Worm (Caenorhabditis elegans): Measurements from ENCODE around the gene F48B9.1.

Gene F48B9.1

ce11 chrX:2226875-2227355, 46.2 kb downstream of the F48B9.1 start (continued):
- TF ChIP-seq snpc-4 (tag; optimal IDR thresholded peaks at IDR 0.05): no peak
- TF ChIP-seq egl-27 (tag; optimal IDR thresholded peaks at IDR 0.05): no peak
- peak; percentile 16 for TF ChIP-seq ceh-82 (tag; optimal IDR thresholded peaks at IDR 0.05)
- peak; percentile 7 for TF ChIP-seq fos-1 (tag; optimal IDR thresholded peaks at IDR 0.05)
- TF ChIP-seq unc-62 (GFP tag; optimal IDR thresholded peaks at IDR 0.05): no peak
- TF ChIP-seq nhr-28 (tag; optimal IDR thresholded peaks at IDR 0.05): no peak
- TF ChIP-seq ZK546.5 (tag; optimal IDR thresholded peaks at IDR 0.05): no peak
- TF ChIP-seq daf-12 (tag; optimal IDR thresholded peaks at IDR 0.05): no peak

DNA sequence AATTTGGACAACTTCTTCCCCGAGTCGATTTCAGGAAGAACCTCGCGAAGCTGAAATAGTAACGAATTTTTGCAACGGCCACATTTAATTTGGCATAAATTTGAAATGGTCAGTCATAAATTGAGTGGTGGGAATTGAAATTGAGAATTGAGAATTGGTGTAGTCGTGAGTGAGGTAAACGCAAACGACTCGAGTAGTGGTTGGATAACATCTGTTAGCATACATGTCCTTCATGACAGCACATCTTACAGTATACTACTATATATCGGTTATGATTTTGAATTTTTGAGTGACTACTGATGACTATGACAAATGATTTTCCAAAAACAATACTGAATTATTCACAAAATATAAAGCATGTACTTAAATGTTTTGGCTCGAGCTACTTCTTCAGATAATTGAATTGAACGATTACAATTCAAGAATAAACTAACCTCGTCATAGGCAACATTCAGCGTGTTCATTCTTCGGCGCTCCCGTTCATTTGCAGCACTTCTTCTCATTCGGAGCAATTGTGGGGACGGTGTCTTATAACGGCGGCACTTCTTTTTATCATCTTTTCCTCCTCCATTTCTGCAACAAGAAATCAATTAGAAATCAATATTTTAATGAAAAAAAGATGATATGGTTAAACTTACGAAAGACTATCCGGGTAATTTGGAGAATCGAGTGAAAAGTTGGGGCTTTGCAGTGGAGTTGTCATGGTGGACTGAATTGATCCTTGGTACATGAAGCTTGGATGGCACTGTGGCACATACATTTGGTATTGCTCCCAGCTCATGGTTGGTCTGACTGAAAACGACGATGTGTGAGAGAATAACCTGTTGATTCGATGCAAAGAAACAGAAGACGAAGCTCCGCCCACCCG, 48.9 kb downstream of the F48B9.1 start, which contains the start of gene lin-32:
Gene lin-32, minus strand, starts transcription at position 818 of the 868 bp plus-strand sequence.
- TF ChIP-seq pha-4 (tag; optimal IDR thresholded peaks at IDR 0.05): no peak
- TF ChIP-seq nhr-23 (tag; optimal IDR thresholded peaks at IDR 0.05): no peak
- no peak for TF ChIP-seq nhr-43 (tag; optimal IDR thresholded peaks at IDR 0.05; ENCODE audit: poor library complexity, severe bottlenecking)
- TF ChIP-seq mml-1 (tag; optimal IDR thresholded peaks at IDR 0.05): no peak
- TF ChIP-seq elt-1 (tag; optimal IDR thresholded peaks at IDR 0.05): no peak
- no peak for TF ChIP-seq nhr-25 (tag; optimal IDR thresholded peaks at IDR 0.05)
- TF ChIP-seq ama-1 (optimal IDR thresholded peaks at IDR 0.05): no peak
- no peak for TF ChIP-seq unc-62 (GFP tag; optimal IDR thresholded peaks at IDR 0.05)
- no peak for TF ChIP-seq daf-12 (tag; optimal IDR thresholded peaks at IDR 0.05)
- no peak for TF ChIP-seq snpc-4 (tag; optimal IDR thresholded peaks at IDR 0.05)
- TF ChIP-seq ztf-4 (tag; optimal IDR thresholded peaks at IDR 0.05): no peak
- TF ChIP-seq hmg-11 (tag; optimal IDR thresholded peaks at IDR 0.05): no peak
- no peak for TF ChIP-seq nhr-67 (tag; optimal IDR thresholded peaks at IDR 0.05)

DNA sequence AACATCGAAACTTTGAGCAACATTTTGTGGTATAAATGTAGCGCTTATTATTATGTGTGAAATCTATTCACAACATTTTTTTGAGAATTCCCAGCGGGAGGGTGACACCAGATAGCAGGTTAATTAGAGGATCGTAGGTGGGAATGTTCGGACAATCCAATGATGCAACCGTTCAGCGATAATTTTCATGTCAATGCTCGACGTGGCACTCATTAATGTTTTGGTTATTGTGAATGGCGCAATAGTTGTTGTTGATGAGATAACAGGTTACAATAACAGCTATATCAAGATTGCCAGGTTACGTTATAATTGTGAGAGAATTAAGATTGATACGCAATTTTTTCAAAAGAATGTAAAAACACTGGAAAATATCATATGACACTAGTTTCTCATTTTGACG, 50.7 kb downstream of the F48B9.1 start:
- TF ChIP-seq ztf-11 (tag; optimal IDR thresholded peaks at IDR 0.05) (no peak), nhr-28 (tag; optimal IDR thresholded peaks at IDR 0.05) (no peak), nhr-23 (tag; optimal IDR thresholded peaks at IDR 0.05) (no peak), eor-1 (tag; optimal IDR thresholded peaks at IDR 0.05) (no peak), elt-3 (tag; optimal IDR thresholded peaks at IDR 0.05) (no peak), unc-62 (GFP tag; optimal IDR thresholded peaks at IDR 0.05) (no peak)

ce11 chrX:2233929-2234328, 53.2 kb downstream of the F48B9.1 start, which contains the start of gene T14F9.2:
Gene T14F9.2, plus strand, starts transcription at chrX:2234324.
- peak; percentile 67 for TF ChIP-seq pha-4 (tag; optimal IDR thresholded peaks at IDR 0.05)
- TF ChIP-seq ceh-9 (tag; optimal IDR thresholded peaks at IDR 0.05): no peak
- TF ChIP-seq elt-1 (tag; optimal IDR thresholded peaks at IDR 0.05): peak; percentile 51
- no peak for TF ChIP-seq fos-1 (tag; optimal IDR thresholded peaks at IDR 0.05)
- no peak for TF ChIP-seq fkh-2 (tag; optimal IDR thresholded peaks at IDR 0.05)
- peak; percentile 73 for TF ChIP-seq hmg-11 (tag; optimal IDR thresholded peaks at IDR 0.05)
- TF ChIP-seq unc-62 (GFP tag; optimal IDR thresholded peaks at IDR 0.05): no peak
- no peak for TF ChIP-seq ceh-16 (tag; optimal IDR thresholded peaks at IDR 0.05)
- no peak for TF ChIP-seq nhr-12 (tag; optimal IDR thresholded peaks at IDR 0.05)
- TF ChIP-seq nhr-25 (tag; optimal IDR thresholded peaks at IDR 0.05): peak; percentile 26
- TF ChIP-seq nhr-23 (tag; optimal IDR thresholded peaks at IDR 0.05): peak; percentile 18
- TF ChIP-seq snpc-4 (tag; optimal IDR thresholded peaks at IDR 0.05): peak; percentile 23
- TF ChIP-seq mml-1 (tag; optimal IDR thresholded peaks at IDR 0.05): no peak
- peak; percentile 74 for TF ChIP-seq nfya-1 (tag; optimal IDR thresholded peaks at IDR 0.05; ENCODE audit: insufficient read depth)
- peak; percentile 47 for TF ChIP-seq elt-2 (tag; optimal IDR thresholded peaks at IDR 0.05)
- peak; percentile 28 for TF ChIP-seq nhr-43 (tag; optimal IDR thresholded peaks at IDR 0.05; ENCODE audit: poor library complexity, severe bottlenecking)
- peak; percentile 32 for TF ChIP-seq lin-15B (tag; optimal IDR thresholded peaks at IDR 0.05)
